Fruit fly (Drosophila melanogaster): ENCODE results near the gene CG14645.

DNA sequence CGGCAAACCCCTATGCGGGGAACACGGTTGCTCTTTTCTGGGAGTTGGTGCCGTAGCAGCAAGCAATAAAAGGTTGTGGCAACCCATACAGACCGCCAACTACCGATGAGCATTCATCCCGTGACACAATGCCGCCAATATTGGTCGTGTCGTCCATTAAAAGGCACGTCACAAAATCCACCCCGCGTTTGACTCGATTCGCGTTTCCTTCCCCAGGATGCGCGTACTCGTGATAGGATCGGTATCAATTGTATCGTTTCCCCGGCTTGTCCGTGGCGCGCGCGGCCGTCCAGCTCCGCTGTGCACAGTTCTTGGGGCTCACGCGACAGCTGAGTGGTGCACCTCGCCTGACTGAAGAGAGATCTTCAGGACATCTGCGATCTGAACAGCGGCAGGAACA is 15.3 kb downstream of the CG14645 start:
- no peak for TF ChIP-seq CTCF (optimal IDR thresholded peaks at IDR 0.05)
- no peak for TF ChIP-seq CG8478 (optimal IDR thresholded peaks at IDR 0.05)

Measured in S2 (cell line).